Worm (Caenorhabditis elegans) whole organism, young adult: ENCODE results near the gene ttr-40.

Source experiments
- F49E8.2 ChIP-seq: sonication (generic microtip); optimal IDR thresholded peaks from 3 replicates; lab custom pipeline; 2017; ENCODE audit warnings: missing genetic modification characterization, mild to moderate bottlenecking, missing compliant biosample characterization, antibody characterized with exemption, moderate library complexity; ENCODE audit not compliant: insufficient read depth
- F52B5.7 ChIP-seq: sonication (generic microtip); optimal IDR thresholded peaks from 2 replicates; lab custom pipeline; 2016; ENCODE audit warnings: mild to moderate bottlenecking, missing genetic modification characterization, missing compliant biosample characterization
- dpl-1 ChIP-seq: fragments of 150-350 bp; optimal IDR thresholded peaks from 2 replicates; lab custom pipeline; 2014; ENCODE audit warnings: missing biosample characterization, missing genetic modification reagents, missing genetic modification characterization
- lin-54 ChIP-seq: fragments of 200-800 bp; sonication (Bioruptor generic); optimal IDR thresholded peaks from 2 replicates; lab custom pipeline; 2018; ENCODE audit warnings: mild to moderate bottlenecking, missing genetic modification characterization, missing compliant biosample characterization
- lsy-27 ChIP-seq: sonication (generic microtip); optimal IDR thresholded peaks from 2 replicates; lab custom pipeline; 2017; ENCODE audit warnings: missing genetic modification characterization, mild to moderate bottlenecking, missing compliant biosample characterization, antibody characterized with exemption, missing genotype, borderline replicate concordance; ENCODE audit not compliant: insufficient read depth
- pbrm-1 ChIP-seq: fragments of 200-800 bp; sonication (Bioruptor generic); IDR thresholded peaks from 2 replicates; pipeline ENCODE4 v1.3.6; 2022; ENCODE audit warnings: missing genetic modification reagents, missing genetic modification characterization, missing compliant biosample characterization

ce11 chrV:9342965-9343628 lies 12.2 kb downstream of the ttr-40 start:
- TF ChIP-seq F49E8.2 (tag; lab: Kevin White, UChicago) (no peak), pbrm-1 (peak; percentile 74), lin-54 (GFP tag; lab: Kevin White, UChicago) (no peak), dpl-1 (GFP tag; lab: Kevin White, UChicago) (no peak), lsy-27 (no peak), F52B5.7 (tag; lab: Kevin White, UChicago) (no peak)
